Fruit fly (Drosophila melanogaster) whole organism, embryonic: ENCODE data around the gene dls.

Source experiments
- Asciz ChIP-seq: fragments of 200-800 bp; sonication (Bioruptor generic); optimal IDR thresholded peaks from 2 replicates; lab custom pipeline; 2017; ENCODE audit warnings: missing biosample characterization, mild to moderate bottlenecking, missing genetic modification characterization, missing genetic modification reagents
- BtbVII ChIP-seq: fragments of 200-800 bp; sonication (Bioruptor generic); optimal IDR thresholded peaks from 3 replicates; lab custom pipeline; 2017; ENCODE audit warnings: missing biosample characterization, mild to moderate bottlenecking, missing genetic modification characterization
- CG10147 ChIP-seq: fragments of 200-800 bp; sonication (Bioruptor generic); optimal IDR thresholded peaks from 2 replicates; lab custom pipeline; 2019; ENCODE audit warnings: missing biosample characterization, mild to moderate bottlenecking, missing genetic modification characterization, moderate library complexity
- CG10274 ChIP-seq: fragments of 200-800 bp; sonication (Bioruptor generic); optimal IDR thresholded peaks from 3 replicates; lab custom pipeline; 2017; ENCODE audit warnings: missing biosample characterization, mild to moderate bottlenecking, missing genetic modification characterization
- CG10979 ChIP-seq: fragments of 200-800 bp; sonication (Bioruptor generic); optimal IDR thresholded peaks from 2 replicates; lab custom pipeline; 2018; ENCODE audit warnings: missing biosample characterization, mild to moderate bottlenecking, missing genetic modification characterization, moderate library complexity
- CG11093 ChIP-seq: fragments of 200-800 bp; sonication (Bioruptor generic); IDR thresholded peaks from 3 replicates; pipeline ENCODE4 v1.3.6; 2022; ENCODE audit warnings: missing biosample characterization, missing genetic modification characterization
- CG11247 ChIP-seq: fragments of 200-800 bp; sonication (Bioruptor generic); IDR thresholded peaks from 2 replicates; pipeline ENCODE4 v1.3.6; 2022; ENCODE audit warnings: missing biosample characterization, missing genetic modification characterization
- CG11456 ChIP-seq: fragments of 200-800 bp; sonication (Bioruptor generic); IDR thresholded peaks from 3 replicates; pipeline ENCODE4 v1.3.6; 2022; ENCODE audit warnings: missing biosample characterization, missing genetic modification characterization
- CG1233 ChIP-seq: fragments of 200-800 bp; sonication (Bioruptor generic); optimal IDR thresholded peaks from 4 replicates; lab custom pipeline; 2018; ENCODE audit warnings: missing biosample characterization, mild to moderate bottlenecking, missing genetic modification characterization
- CG12659 ChIP-seq: fragments of 200-800 bp; sonication (Bioruptor generic); optimal IDR thresholded peaks from 3 replicates; lab custom pipeline; 2017; ENCODE audit warnings: mild to moderate bottlenecking, missing biosample characterization, missing genetic modification reagents, missing genetic modification characterization
- CG13424 ChIP-seq: fragments of 200-800 bp; sonication (Bioruptor generic); optimal IDR thresholded peaks from 2 replicates; lab custom pipeline; 2019; ENCODE audit warnings: missing biosample characterization, mild to moderate bottlenecking, missing genetic modification characterization, moderate library complexity
- CG14860 ChIP-seq: fragments of 200-800 bp; sonication (Bioruptor generic); IDR thresholded peaks from 3 replicates; pipeline ENCODE4 v1.3.6; 2022; ENCODE audit warnings: missing biosample characterization, missing genetic modification characterization; ENCODE audit not compliant: partially characterized antibody
- CG15073 ChIP-seq: fragments of 200-800 bp; sonication (Bioruptor generic); optimal IDR thresholded peaks from 2 replicates; lab custom pipeline; 2016; ENCODE audit warnings: missing biosample characterization, missing genetic modification characterization
- CG16863 ChIP-seq: fragments of 200-800 bp; sonication (Bioruptor generic); optimal IDR thresholded peaks from 3 replicates; lab custom pipeline; 2016; ENCODE audit warnings: missing biosample characterization, missing genetic modification characterization
- CG18262 ChIP-seq: fragments of 200-800 bp; optimal IDR thresholded peaks from 3 replicates; lab custom pipeline; 2019; ENCODE audit warnings: missing biosample characterization, mild to moderate bottlenecking, missing genetic modification characterization, moderate library complexity
- CG18764 ChIP-seq: fragments of 200-800 bp; sonication (Bioruptor generic); optimal IDR thresholded peaks from 3 replicates; lab custom pipeline; 2016; ENCODE audit warnings: missing biosample characterization, missing genetic modification characterization
- CG32767 ChIP-seq: fragments of 200-800 bp; sonication (Bioruptor generic); IDR thresholded peaks from 2 replicates; pipeline ENCODE4 v1.3.6; 2022; ENCODE audit warnings: missing biosample characterization, missing genetic modification characterization
- CG4617 ChIP-seq: fragments of 200-800 bp; sonication (Bioruptor generic); optimal IDR thresholded peaks from 3 replicates; lab custom pipeline; 2016; ENCODE audit warnings: missing biosample characterization, missing genetic modification characterization, borderline replicate concordance
- CG5953 ChIP-seq: fragments of 200-800 bp; sonication (Bioruptor generic); IDR thresholded peaks from 2 replicates; pipeline ENCODE4 v1.3.6; 2022; ENCODE audit warnings: missing biosample characterization, missing genetic modification characterization
- CG6683 ChIP-seq: fragments of 200-800 bp; sonication (Bioruptor generic); optimal IDR thresholded peaks from 2 replicates; lab custom pipeline; 2017; ENCODE audit warnings: missing biosample characterization, mild to moderate bottlenecking, missing genetic modification characterization, missing genetic modification reagents
- CG7839 ChIP-seq: fragments of 200-800 bp; sonication (Bioruptor generic); optimal IDR thresholded peaks from 3 replicates; lab custom pipeline; 2018; ENCODE audit warnings: missing biosample characterization, mild to moderate bottlenecking, missing genetic modification characterization, moderate library complexity
- CG8478 ChIP-seq: fragments of >200 bp; optimal IDR thresholded peaks from 2 replicates; lab custom pipeline; 2018
- Dbx ChIP-seq: fragments of 200-800 bp; sonication (Bioruptor generic); IDR thresholded peaks from 3 replicates; pipeline ENCODE4 v1.3.6; 2022; ENCODE audit warnings: missing biosample characterization, missing genetic modification characterization
- Dip2 ChIP-seq: fragments of 200-800 bp; sonication (Bioruptor generic); IDR thresholded peaks from 2 replicates; pipeline ENCODE4 v1.3.6; 2022; ENCODE audit warnings: missing biosample characterization, missing genetic modification characterization
- Fer3 ChIP-seq: fragments of 200-800 bp; sonication (Bioruptor generic); optimal IDR thresholded peaks from 2 replicates; lab custom pipeline; 2018; ENCODE audit warnings: missing biosample characterization, mild to moderate bottlenecking, missing genetic modification characterization, moderate library complexity
- HHEX ChIP-seq: fragments of 200-800 bp; sonication (Bioruptor generic); optimal IDR thresholded peaks from 3 replicates; lab custom pipeline; 2017; ENCODE audit warnings: missing biosample characterization, mild to moderate bottlenecking, missing genetic modification characterization, missing genetic modification reagents
- Hr39 ChIP-seq: fragments of >200 bp; optimal IDR thresholded peaks from 2 replicates; lab custom pipeline; 2017
- Hr78 ChIP-seq, 2 experiments: fragments of 200-800 bp in 1 of 2; fragments of >200 bp in 1 of 2; sonication (Bioruptor generic) in 1 of 2; optimal IDR thresholded peaks; 2 replicates each; lab custom pipeline; 2017 to 2019; ENCODE audit warnings: missing biosample characterization in 2 of 2, missing genetic modification characterization in 2 of 2, mild to moderate bottlenecking in 1 of 2, moderate library complexity in 1 of 2
- Lim3 ChIP-seq: fragments of 200-800 bp; sonication (Bioruptor generic); IDR thresholded peaks from 2 replicates; pipeline ENCODE4 v1.3.6; 2022; ENCODE audit warnings: missing biosample characterization, missing genetic modification characterization
- MBD-R2 ChIP-seq: fragments of 200-800 bp; sonication (Bioruptor generic); IDR thresholded peaks from 2 replicates; pipeline ENCODE4 v1.3.6; 2022; ENCODE audit warnings: missing biosample characterization, missing genetic modification characterization
- Myb ChIP-seq: fragments of 200-800 bp; sonication (Bioruptor generic); optimal IDR thresholded peaks from 2 replicates; lab custom pipeline; 2016; ENCODE audit warnings: missing biosample characterization, missing genetic modification characterization
- Poxn ChIP-seq: fragments of 200-800 bp; sonication (Bioruptor generic); IDR thresholded peaks from 2 replicates; pipeline ENCODE4 v1.3.6; 2022; ENCODE audit warnings: missing biosample characterization, missing genetic modification characterization
- ab ChIP-seq: fragments of 200-800 bp; sonication (Bioruptor generic); optimal IDR thresholded peaks from 2 replicates; lab custom pipeline; 2016; ENCODE audit warnings: missing biosample characterization, missing genetic modification characterization
- ap ChIP-seq: fragments of 200-800 bp; sonication (Bioruptor generic); IDR thresholded peaks from 2 replicates; pipeline ENCODE4 v1.3.6; 2022; ENCODE audit warnings: missing biosample characterization, missing genetic modification characterization
- bbx ChIP-seq: fragments of 200-800 bp; sonication (Bioruptor generic); IDR thresholded peaks from 2 replicates; pipeline ENCODE4 v1.3.6; 2022; ENCODE audit warnings: missing biosample characterization, missing genetic modification characterization; ENCODE audit not compliant: partially characterized antibody
- bigmax ChIP-seq: fragments of 200-800 bp; sonication (Bioruptor generic); optimal IDR thresholded peaks from 2 replicates; lab custom pipeline; 2018; ENCODE audit warnings: missing biosample characterization, mild to moderate bottlenecking, missing genetic modification characterization
- btn ChIP-seq: fragments of 200-800 bp; sonication (Bioruptor generic); optimal IDR thresholded peaks from 2 replicates; lab custom pipeline; 2016; ENCODE audit warnings: missing biosample characterization, missing genetic modification characterization
- corto ChIP-seq: fragments of 200-800 bp; sonication (Bioruptor generic); optimal IDR thresholded peaks from 2 replicates; lab custom pipeline; 2016; ENCODE audit warnings: missing biosample characterization, mild to moderate bottlenecking, missing genetic modification characterization, moderate library complexity
- dmrt11E ChIP-seq: fragments of 200-800 bp; sonication (Bioruptor generic); optimal IDR thresholded peaks from 3 replicates; lab custom pipeline; 2018; ENCODE audit warnings: missing biosample characterization, mild to moderate bottlenecking, missing genetic modification characterization, moderate library complexity
- eyg ChIP-seq: fragments of 200-800 bp; sonication (Bioruptor generic); optimal IDR thresholded peaks from 3 replicates; lab custom pipeline; 2016; ENCODE audit warnings: missing biosample characterization, missing genetic modification characterization
- fd96Cb ChIP-seq: fragments of 200-800 bp; sonication (Bioruptor generic); optimal IDR thresholded peaks from 2 replicates; lab custom pipeline; 2018; ENCODE audit warnings: missing biosample characterization, mild to moderate bottlenecking, missing genetic modification characterization, moderate library complexity
- jigr1 ChIP-seq: fragments of 200-800 bp; sonication (Bioruptor generic); IDR thresholded peaks from 3 replicates; pipeline ENCODE4 v1.3.6; 2022; ENCODE audit warnings: missing biosample characterization, missing genetic modification characterization
- lov ChIP-seq, 2 experiments: fragments of 200-800 bp in 1 of 2; fragments of >200 bp in 1 of 2; sonication (Bioruptor generic) in 1 of 2; IDR thresholded peaks in 1 of 2; optimal IDR thresholded peaks in 1 of 2; 2 replicates in 1 of 2; 3 replicates in 1 of 2; pipeline versions ENCODE4 v1.3.6 to Lab custom; 2017 to 2022; ENCODE audit warnings: missing biosample characterization in 1 of 2, missing genetic modification characterization in 1 of 2
- nau ChIP-seq: fragments of 200-800 bp; sonication (Bioruptor generic); optimal IDR thresholded peaks from 3 replicates; lab custom pipeline; 2017; ENCODE audit warnings: missing biosample characterization, mild to moderate bottlenecking, missing genetic modification characterization, missing genetic modification reagents
- nmo ChIP-seq: fragments of 200-800 bp; sonication (Bioruptor generic); optimal IDR thresholded peaks from 2 replicates; lab custom pipeline; 2018; ENCODE audit warnings: missing biosample characterization, mild to moderate bottlenecking, missing genetic modification characterization, moderate library complexity
- sd ChIP-seq: fragments of 200-800 bp; sonication (Bioruptor generic); optimal IDR thresholded peaks from 3 replicates; lab custom pipeline; 2018; ENCODE audit warnings: missing biosample characterization, mild to moderate bottlenecking, missing genetic modification characterization, moderate library complexity
- seq ChIP-seq: fragments of 200-800 bp; sonication (Bioruptor generic); IDR thresholded peaks from 2 replicates; pipeline ENCODE4 v1.3.6; 2022; ENCODE audit warnings: missing biosample characterization, missing genetic modification characterization
- sim ChIP-seq: fragments of 200-800 bp; sonication (Bioruptor generic); IDR thresholded peaks from 2 replicates; pipeline ENCODE4 v1.3.6; 2022; ENCODE audit warnings: missing biosample characterization, missing genetic modification characterization
- sisA ChIP-seq: fragments of 200-800 bp; sonication (Bioruptor generic); IDR thresholded peaks from 2 replicates; pipeline ENCODE4 v1.3.6; 2022; ENCODE audit warnings: missing biosample characterization, missing genetic modification characterization
- tll ChIP-seq, 2 experiments: fragments of 200-800 bp in 1 of 2; fragments of >200 bp in 1 of 2; sonication (Bioruptor generic) in 1 of 2; optimal IDR thresholded peaks; 2 replicates each; lab custom pipeline; 2017 to 2019; ENCODE audit warnings: missing biosample characterization in 2 of 2, missing genetic modification characterization in 2 of 2, mild to moderate bottlenecking in 1 of 2, moderate library complexity in 1 of 2

dls gene

DNA sequence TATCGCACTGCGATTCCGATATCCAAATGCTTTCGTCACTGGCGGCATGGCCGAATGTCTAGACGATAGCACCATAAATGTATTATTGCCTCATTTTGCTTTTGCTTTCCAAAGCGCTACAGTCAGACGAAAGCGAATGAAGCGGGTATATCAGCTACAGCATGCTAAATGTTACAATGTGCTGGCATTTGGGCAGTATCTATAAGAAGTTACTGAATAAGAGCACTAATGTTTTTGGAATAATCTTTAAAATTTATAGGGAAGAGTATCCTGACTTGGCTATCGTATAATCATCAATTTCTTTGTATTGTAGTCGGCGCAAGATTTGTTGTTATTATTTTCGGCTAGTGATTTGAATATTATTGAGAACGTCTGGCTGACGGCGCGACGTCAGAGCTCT is 2.1 kb downstream of the dls start (continued):
- TF ChIP-seq CG10979 (no peak), Hr39 (no peak), Poxn (GFP tag; lab: Robert Waterston, UW) (peak; percentile 77), lov (optimal IDR thresholded peaks at IDR 0.05; lab: Kevin White, UChicago) (no peak), lov (GFP tag; IDR thresholded peaks at IDR 0.05; lab: Robert Waterston, UW) (no peak; the same call in 2 of the 3 replicates), HHEX (peak; percentile 87), Asciz (peak; percentile 69), nau (GFP tag; lab: Kevin White, UChicago) (peak; percentile 61), Dip2 (GFP tag; lab: Robert Waterston, UW) (peak; percentile 46; the same call in 1 of the 2 replicates), ab (GFP tag; lab: Kevin White, UChicago) (peak; percentile 61), nmo (GFP tag; lab: Kevin White, UChicago) (peak; percentile 74), Lim3 (GFP tag; lab: Robert Waterston, UW) (peak; percentile 69; the same call in 1 of the 2 replicates), CG18764 (GFP tag; lab: Kevin White, UChicago) (peak; percentile 18), CG11456 (GFP tag; lab: Robert Waterston, UW) (no peak; the same call in 2 of the 3 replicates), CG10147 (GFP tag; lab: Kevin White, UChicago) (peak; percentile 75), Myb (GFP tag; lab: Kevin White, UChicago) (peak; percentile 72), fd96Cb (tag; lab: Kevin White, UChicago) (peak; percentile 68), CG8478 (lab: Kevin White, UChicago) (no peak), MBD-R2 (peak; percentile 76; the same call in 1 of the 2 replicates), BtbVII (GFP tag; lab: Kevin White, UChicago) (peak; percentile 73), CG5953 (GFP tag; lab: Robert Waterston, UW) (peak; percentile 84), corto (GFP tag; lab: Kevin White, UChicago) (peak; percentile 30), btn (peak; percentile 42), bbx (GFP tag; lab: Robert Waterston, UW) (no peak), CG12659 (GFP tag; lab: Kevin White, UChicago) (peak; percentile 67), CG18262 (peak; percentile 53), CG1233 (peak; percentile 78), Fer3 (tag; lab: Kevin White, UChicago) (peak; percentile 91), Hr78 (GFP tag; optimal IDR thresholded peaks at IDR 0.05; lab: Kevin White, UChicago) (no peak), jigr1 (GFP tag; lab: Robert Waterston, UW) (0 out of 3 replicates have a peak, but pooled peaks have one; percentile 62), CG16863 (GFP tag; lab: Kevin White, UChicago) (peak; percentile 64), sim (no peak), seq (GFP tag; lab: Robert Waterston, UW) (peak; percentile 65), tll (GFP tag; optimal IDR thresholded peaks at IDR 0.05; lab: Kevin White, UChicago) (no peak), CG15073 (GFP tag; lab: Kevin White, UChicago) (no peak), CG7839 (tag; lab: Kevin White, UChicago) (peak; percentile 90), CG14860 (no peak), CG6683 (GFP tag; lab: Kevin White, UChicago) (peak; percentile 59), ap (GFP tag; lab: Robert Waterston, UW) (peak; percentile 64; the same call in 1 of the 2 replicates), CG32767 (GFP tag; lab: Robert Waterston, UW) (no peak; the same call in 1 of the 2 replicates), CG13424 (tag; lab: Kevin White, UChicago) (peak; percentile 81), sd (tag; lab: Kevin White, UChicago) (peak; percentile 51), CG11093 (GFP tag; lab: Robert Waterston, UW) (peak; percentile 83), sisA (no peak), CG4617 (GFP tag; lab: Kevin White, UChicago) (no peak), dmrt11E (tag; lab: Kevin White, UChicago) (no peak), eyg (GFP tag; lab: Kevin White, UChicago) (peak; percentile 73), CG11247 (no peak; the same call in 1 of the 2 replicates), CG10274 (GFP tag; lab: Kevin White, UChicago) (peak; percentile 70), Dbx (GFP tag; lab: Robert Waterston, UW) (peak; percentile 89), bigmax (GFP tag; lab: Kevin White, UChicago) (no peak)
